2 fruit fly cellular contexts compared by ENCODE assay signal in the genomic region with DNA sequence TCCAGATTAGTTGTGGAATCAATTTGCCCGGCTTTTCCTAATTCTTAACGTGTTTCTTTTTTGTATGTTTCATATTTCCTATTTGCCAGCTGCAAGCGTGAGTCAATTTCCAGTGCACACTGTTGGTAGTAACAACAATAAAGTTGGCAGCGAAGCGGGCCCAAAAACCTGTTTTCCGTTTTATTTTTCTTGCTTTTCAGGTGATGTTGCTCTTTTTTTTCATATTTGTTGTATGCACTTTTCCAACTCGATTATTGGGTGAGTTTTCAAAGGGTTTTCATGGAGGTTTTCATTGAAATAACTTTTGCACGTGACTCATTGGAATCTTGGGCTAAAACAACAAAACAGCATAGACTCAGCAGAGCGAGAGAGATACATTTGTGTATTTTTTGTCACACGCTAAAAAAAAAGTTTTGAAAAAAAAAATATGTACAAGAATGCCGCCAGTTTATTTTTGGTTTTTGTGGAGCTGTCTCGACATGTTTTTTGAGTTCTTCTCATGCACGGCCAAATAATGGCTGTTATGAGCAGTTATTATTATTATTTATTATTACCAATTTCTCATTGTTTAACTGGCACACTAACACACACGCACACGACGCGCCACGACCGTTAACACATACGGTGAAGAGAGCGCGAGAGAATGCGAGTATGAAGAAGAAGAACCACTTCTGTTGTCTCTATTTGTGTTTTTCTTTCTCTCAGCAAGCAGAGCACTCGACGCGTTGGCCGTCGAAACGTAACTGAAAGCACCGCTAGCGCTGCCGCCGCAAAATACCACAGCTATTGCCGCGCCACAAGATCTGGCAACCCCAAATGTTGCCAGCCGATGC.
TF ChIP-seq lines count a peak whose summit lies in the region.

TSS of gene Fas2 (minus strand) at position 748 of the 833 bp plus-strand sequence.

TF ChIP-seq in whole organism, embryonic, 481 proteins besides CTCF, POLR2A, EP300 and RAD21 (continued from another document and continues in another):
- TF ChIP-seq Aef1 (GFP tag; IDR thresholded peaks at IDR 0.05; lab: Robert Waterston, UW) = no peak
- TF ChIP-seq hth (optimal IDR thresholded peaks at IDR 0.05; lab: Kevin White, UChicago) = no peak
- TF ChIP-seq CG15601 (tag; optimal IDR thresholded peaks at IDR 0.05; lab: Kevin White, UChicago) = peak; percentile 6
- TF ChIP-seq emc (GFP tag; optimal IDR thresholded peaks at IDR 0.05; lab: Kevin White, UChicago) = no peak
- TF ChIP-seq gce (GFP tag; IDR thresholded peaks at IDR 0.05; lab: Robert Waterston, UW) = peak; percentile 67; the same call in 1 of the 3 replicates
- TF ChIP-seq HmgZ (tag; optimal IDR thresholded peaks at IDR 0.05; lab: Kevin White, UChicago) = peak; percentile 45
- peak; percentile 39 for TF ChIP-seq CG7839 (tag; optimal IDR thresholded peaks at IDR 0.05; lab: Kevin White, UChicago)
- peak; percentile 38 for TF ChIP-seq Oli (tag; optimal IDR thresholded peaks at IDR 0.05; lab: Kevin White, UChicago)
- no peak for TF ChIP-seq zen (tag; optimal IDR thresholded peaks at IDR 0.05; lab: Kevin White, UChicago)
- TF ChIP-seq CG6272 (GFP tag; IDR thresholded peaks at IDR 0.05; lab: Robert Waterston, UW) = no peak
- no peak for TF ChIP-seq CG7786 (GFP tag; optimal IDR thresholded peaks at IDR 0.05; lab: Kevin White, UChicago)
- TF ChIP-seq her (GFP tag; optimal IDR thresholded peaks at IDR 0.05; lab: Kevin White, UChicago) = peak; percentile 62
- no peak for TF ChIP-seq dimm (GFP tag; IDR thresholded peaks at IDR 0.05; lab: Robert Waterston, UW)
- TF ChIP-seq CG17912 (GFP tag; optimal IDR thresholded peaks at IDR 0.05; lab: Kevin White, UChicago) = no peak
- TF ChIP-seq jing (GFP tag; optimal IDR thresholded peaks at IDR 0.05; lab: Kevin White, UChicago) = no peak
- TF ChIP-seq CG13424 (tag; optimal IDR thresholded peaks at IDR 0.05; lab: Kevin White, UChicago) = peak; percentile 1
- no peak for TF ChIP-seq Elba2 (GFP tag; optimal IDR thresholded peaks at IDR 0.05; lab: Kevin White, UChicago)
- no peak for TF ChIP-seq CG30431 (GFP tag; optimal IDR thresholded peaks at IDR 0.05; lab: Kevin White, UChicago)
- peak; percentile 54 for TF ChIP-seq Ptx1 (GFP tag; IDR thresholded peaks at IDR 0.05; lab: Robert Waterston, UW)
- TF ChIP-seq nom (GFP tag; optimal IDR thresholded peaks at IDR 0.05; lab: Kevin White, UChicago) = peak; percentile 65
- TF ChIP-seq CG2875 (GFP tag; optimal IDR thresholded peaks at IDR 0.05; lab: Kevin White, UChicago) = peak; percentile 47
- 0 out of 3 replicates have a peak, but pooled peaks have one; percentile 38 for TF ChIP-seq Optix (GFP tag; IDR thresholded peaks at IDR 0.05; lab: Robert Waterston, UW)
- TF ChIP-seq CG6654 (GFP tag; optimal IDR thresholded peaks at IDR 0.05; lab: Kevin White, UChicago) = no peak
- no peak for TF ChIP-seq pan (optimal IDR thresholded peaks at IDR 0.05; lab: Kevin White, UChicago)
- peak in 1 of 2 experiments; percentile 44 for TF ChIP-seq pan (GFP tag; optimal IDR thresholded peaks at IDR 0.05 in 1 of 2, IDR thresholded peaks at IDR 0.05 in 1 of 2)
- 0 out of 2 replicates have a peak, but pooled peaks have one; percentile 39 for TF ChIP-seq CG13287 (GFP tag; IDR thresholded peaks at IDR 0.05; lab: Robert Waterston, UW; ENCODE audit: partially characterized antibody)
- TF ChIP-seq CG3838 (GFP tag; optimal IDR thresholded peaks at IDR 0.05; lab: Kevin White, UChicago) = peak; percentile 16
- TF ChIP-seq sna (GFP tag; IDR thresholded peaks at IDR 0.05; lab: Robert Waterston, UW; ENCODE audit: partially characterized antibody) = peak; percentile 19; the same call in 1 of the 2 replicates
- TF ChIP-seq Xrp1 (GFP tag; IDR thresholded peaks at IDR 0.05; lab: Robert Waterston, UW) = peak; percentile 31; the same call in 1 of the 2 replicates
- TF ChIP-seq bcd (GFP tag; optimal IDR thresholded peaks at IDR 0.05; lab: Kevin White, UChicago) = peak; percentile 23
- TF ChIP-seq CG9437 (GFP tag; optimal IDR thresholded peaks at IDR 0.05; lab: Kevin White, UChicago) = peak; percentile 72
- 0 out of 3 replicates have a peak, but pooled peaks have one; percentile 44 for TF ChIP-seq ken (GFP tag; IDR thresholded peaks at IDR 0.05; lab: Robert Waterston, UW)
- TF ChIP-seq fru (optimal IDR thresholded peaks at IDR 0.05; lab: Kevin White, UChicago) = no peak
- TF ChIP-seq bigmax (GFP tag; optimal IDR thresholded peaks at IDR 0.05; lab: Kevin White, UChicago) = peak; percentile 21
- TF ChIP-seq toy (GFP tag; IDR thresholded peaks at IDR 0.05; lab: Robert Waterston, UW) = no peak
- peak; percentile 57 for TF ChIP-seq kah (GFP tag; optimal IDR thresholded peaks at IDR 0.05; lab: Kevin White, UChicago)
- TF ChIP-seq org-1 (GFP tag; optimal IDR thresholded peaks at IDR 0.05; lab: Kevin White, UChicago) = peak; percentile 42
- TF ChIP-seq Dp (GFP tag; optimal IDR thresholded peaks at IDR 0.05; lab: Kevin White, UChicago) = no peak
- no peak for TF ChIP-seq jumu (GFP tag; optimal IDR thresholded peaks at IDR 0.05; lab: Kevin White, UChicago)
- TF ChIP-seq CG6175 (GFP tag; IDR thresholded peaks at IDR 0.05; lab: Robert Waterston, UW) = no peak; the same call in 2 of the 3 replicates
- peak; percentile 19; the same call in 1 of the 2 replicates for TF ChIP-seq MBD-R2 (GFP tag; IDR thresholded peaks at IDR 0.05; lab: Robert Waterston, UW)
- no peak for TF ChIP-seq CG15073 (GFP tag; optimal IDR thresholded peaks at IDR 0.05; lab: Kevin White, UChicago)
- TF ChIP-seq CG6689 (GFP tag; IDR thresholded peaks at IDR 0.05; lab: Robert Waterston, UW) = no peak
- TF ChIP-seq CG17359 (tag; optimal IDR thresholded peaks at IDR 0.05; lab: Kevin White, UChicago) = peak; percentile 57
- peak; percentile 37 for TF ChIP-seq CG2678 (tag; optimal IDR thresholded peaks at IDR 0.05; lab: Kevin White, UChicago)
- no peak for TF ChIP-seq br (optimal IDR thresholded peaks at IDR 0.05; lab: Kevin White, UChicago)
- no peak for TF ChIP-seq CG8359 (GFP tag; optimal IDR thresholded peaks at IDR 0.05; lab: Kevin White, UChicago; ENCODE audit: borderline replicate concordance)
- TF ChIP-seq phol (tag; optimal IDR thresholded peaks at IDR 0.05; lab: Kevin White, UChicago) = peak; percentile 21
- peak; percentile 58 for TF ChIP-seq NFAT (GFP tag; IDR thresholded peaks at IDR 0.05; lab: Robert Waterston, UW)
- no peak for TF ChIP-seq Blimp-1 (GFP tag; optimal IDR thresholded peaks at IDR 0.05; lab: Kevin White, UChicago)
- peak; percentile 78 for TF ChIP-seq vvl (GFP tag; IDR thresholded peaks at IDR 0.05; lab: Robert Waterston, UW)
- TF ChIP-seq zfh2 (GFP tag; optimal IDR thresholded peaks at IDR 0.05; lab: Kevin White, UChicago) = no peak
- TF ChIP-seq Asciz (GFP tag; optimal IDR thresholded peaks at IDR 0.05; lab: Kevin White, UChicago) = no peak
- peak; percentile 51 for TF ChIP-seq lmd (GFP tag; IDR thresholded peaks at IDR 0.05; lab: Robert Waterston, UW)
- TF ChIP-seq Myb (GFP tag; optimal IDR thresholded peaks at IDR 0.05; lab: Kevin White, UChicago) = peak; percentile 39
- no peak for TF ChIP-seq ham (GFP tag; IDR thresholded peaks at IDR 0.05; lab: Robert Waterston, UW)
- TF ChIP-seq CG9609 (GFP tag; optimal IDR thresholded peaks at IDR 0.05; lab: Kevin White, UChicago) = no peak
- TF ChIP-seq ftz-f1 (GFP tag; optimal IDR thresholded peaks at IDR 0.05; lab: Kevin White, UChicago) = peak; percentile 26
- no peak for TF ChIP-seq CG16815 (GFP tag; optimal IDR thresholded peaks at IDR 0.05; lab: Kevin White, UChicago)
- TF ChIP-seq dmrt11E (tag; optimal IDR thresholded peaks at IDR 0.05; lab: Kevin White, UChicago) = no peak

TF ChIP-seq in whole organism, prepupa, 60 proteins besides CTCF, POLR2A, EP300 and RAD21 (continued from another document):
- TF ChIP-seq OdsH (GFP tag; optimal IDR thresholded peaks at IDR 0.05; lab: Kevin White, UChicago) = peak; percentile 17
- peak; percentile 83 for TF ChIP-seq CG6163 (GFP tag; IDR thresholded peaks at IDR 0.05; lab: Robert Waterston, UW)
- peak; percentile 0 for TF ChIP-seq CG8632 (GFP tag; optimal IDR thresholded peaks at IDR 0.05; lab: Kevin White, UChicago)
- peak; percentile 84 for TF ChIP-seq CG6854 (GFP tag; optimal IDR thresholded peaks at IDR 0.05; lab: Kevin White, UChicago)
- TF ChIP-seq vri (GFP tag; optimal IDR thresholded peaks at IDR 0.05; lab: Kevin White, UChicago) = peak; percentile 70
- TF ChIP-seq achi (GFP tag; optimal IDR thresholded peaks at IDR 0.05; lab: Kevin White, UChicago) = peak; percentile 37
- TF ChIP-seq Eip78C (GFP tag; lab: Kevin White, UChicago) = peak; percentile 82
- TF ChIP-seq CG3919 (GFP tag; optimal IDR thresholded peaks at IDR 0.05; lab: Kevin White, UChicago) = peak; percentile 74
- peak; percentile 39 for TF ChIP-seq Hr4 (GFP tag; optimal IDR thresholded peaks at IDR 0.05; lab: Kevin White, UChicago)
- peak; percentile 58 for TF ChIP-seq CG7368 (GFP tag; optimal IDR thresholded peaks at IDR 0.05; lab: Kevin White, UChicago)
- peak; percentile 20 for TF ChIP-seq Ets96B (tag; optimal IDR thresholded peaks at IDR 0.05; lab: Kevin White, UChicago)
- TF ChIP-seq fd59A (GFP tag; optimal IDR thresholded peaks at IDR 0.05; lab: Kevin White, UChicago) = peak; percentile 13
- TF ChIP-seq CG11294 (GFP tag; IDR thresholded peaks at IDR 0.05; lab: Robert Waterston, UW) = no peak
